Fruit fly (Drosophila melanogaster): ENCODE data around the gene CG43931.

Gene CG43931

dm6 chr3L:20897317-20897716, at the start of gene CG43931, which contains the start of gene Sfp77F:
Gene CG43931 (plus strand): TSS chr3L:20897557.
Gene Sfp77F (minus strand): TSS chr3L:20897417.
- TF ChIP-seq CG17801 (GFP tag; optimal IDR thresholded peaks at IDR 0.05; ENCODE audit: partially characterized antibody), result no peak

- TF ChIP-seq CG17801 (GFP tag; optimal IDR thresholded peaks at IDR 0.05; ENCODE audit: partially characterized antibody), result no peak
These were observed 48.8 kb upstream of the CG43931 start for dm6 chr3L:20848572-20848971.

- TF ChIP-seq CG17801 (GFP tag; optimal IDR thresholded peaks at IDR 0.05; ENCODE audit: partially characterized antibody), result no peak
These were observed 39.7 kb upstream of the CG43931 start for dm6 chr3L:20857609-20858008.

dm6 chr3L:20868995-20869394, 28.4 kb upstream of the CG43931 start:
- no peak for TF ChIP-seq CG17801 (GFP tag; optimal IDR thresholded peaks at IDR 0.05; ENCODE audit: partially characterized antibody)

dm6 chr3L:20883969-20884368, 13.4 kb upstream of the CG43931 start:
- no peak for TF ChIP-seq CG17801 (GFP tag; optimal IDR thresholded peaks at IDR 0.05; ENCODE audit: partially characterized antibody)

- no peak for TF ChIP-seq CG17801 (GFP tag; optimal IDR thresholded peaks at IDR 0.05; ENCODE audit: partially characterized antibody)
These were observed 12.2 kb upstream of the CG43931 start, which contains the start of gene CG32432 for dm6 chr3L:20885172-20885571. Gene CG32432 (minus strand): TSS chr3L:20885188.

- no peak for TF ChIP-seq CG17801 (GFP tag; optimal IDR thresholded peaks at IDR 0.05; ENCODE audit: partially characterized antibody)
These were observed 3.6 kb downstream of the CG43931 start for dm6 chr3L:20900996-20901395.

dm6 chr3L:20905495-20905894, 8.1 kb downstream of the CG43931 start, which contains the start of gene CG11458:
Gene CG11458 (plus strand): TSS chr3L:20905795.
- no peak for TF ChIP-seq CG17801 (GFP tag; optimal IDR thresholded peaks at IDR 0.05; ENCODE audit: partially characterized antibody)

- TF ChIP-seq CG17801 (GFP tag; optimal IDR thresholded peaks at IDR 0.05; ENCODE audit: partially characterized antibody), result no peak
These were observed 9.6 kb downstream of the CG43931 start for dm6 chr3L:20906959-20907358.

dm6 chr3L:20914375-20914774, 17.0 kb downstream of the CG43931 start:
- no peak for TF ChIP-seq CG17801 (GFP tag; optimal IDR thresholded peaks at IDR 0.05; ENCODE audit: partially characterized antibody)

dm6 chr3L:20915111-20915510, 17.8 kb downstream of the CG43931 start:
- TF ChIP-seq CG17801 (GFP tag; optimal IDR thresholded peaks at IDR 0.05; ENCODE audit: partially characterized antibody), result no peak

- TF ChIP-seq CG17801 (GFP tag; optimal IDR thresholded peaks at IDR 0.05; ENCODE audit: partially characterized antibody), result no peak
These were observed 19.8 kb downstream of the CG43931 start for dm6 chr3L:20917025-20917691.

- TF ChIP-seq CG17801 (GFP tag; optimal IDR thresholded peaks at IDR 0.05; ENCODE audit: partially characterized antibody), result no peak
These were observed 21.6 kb downstream of the CG43931 start for dm6 chr3L:20918945-20919344.

- no peak for TF ChIP-seq CG17801 (GFP tag; optimal IDR thresholded peaks at IDR 0.05; ENCODE audit: partially characterized antibody)
These were observed 23.1 kb downstream of the CG43931 start for dm6 chr3L:20920495-20920894.

dm6 chr3L:20921859-20922258, 24.5 kb downstream of the CG43931 start:
- no peak for TF ChIP-seq CG17801 (GFP tag; optimal IDR thresholded peaks at IDR 0.05; ENCODE audit: partially characterized antibody)

dm6 chr3L:20922279-20922830, 25.0 kb downstream of the CG43931 start:
- no peak for TF ChIP-seq CG17801 (GFP tag; optimal IDR thresholded peaks at IDR 0.05; ENCODE audit: partially characterized antibody)
